Worm (Caenorhabditis elegans) whole organism, mixed stage, embryonic: ENCODE results near the gene sfxn-2.

Experiments
- M03D4.4 ChIP-seq: sonication (generic microtip); optimal IDR thresholded peaks from 2 replicates; lab custom pipeline; 2017; ENCODE audit warnings: mild to moderate bottlenecking, missing genetic modification characterization, missing compliant biosample characterization
- bed-3 ChIP-seq: fragments of 200-800 bp; sonication (Bioruptor generic); optimal IDR thresholded peaks from 3 replicates; lab custom pipeline; 2018; ENCODE audit warnings: mild to moderate bottlenecking, missing genetic modification characterization, moderate library complexity, missing compliant biosample characterization
- blmp-1 ChIP-seq: fragments of 150-350 bp; optimal IDR thresholded peaks from 2 replicates; lab custom pipeline; 2014; ENCODE audit warnings: missing biosample characterization, missing genetic modification characterization
- ceh-39 ChIP-seq: fragments of 150-350 bp; optimal IDR thresholded peaks from 2 replicates; lab custom pipeline; 2014; ENCODE audit warnings: missing biosample characterization, missing genetic modification characterization
- ceh-43 ChIP-seq: fragments of 200-800 bp; sonication (Bioruptor generic); optimal IDR thresholded peaks from 2 replicates; lab custom pipeline; 2018; ENCODE audit warnings: mild to moderate bottlenecking, missing genetic modification characterization, moderate library complexity, missing compliant biosample characterization
- ceh-83 ChIP-seq: fragments of 200-800 bp; sonication (Bioruptor generic); optimal IDR thresholded peaks from 2 replicates; lab custom pipeline; 2018; ENCODE audit warnings: mild to moderate bottlenecking, missing genetic modification characterization, missing compliant biosample characterization
- ces-1 ChIP-seq: fragments of 150-350 bp; optimal IDR thresholded peaks from 2 replicates; lab custom pipeline; 2014; ENCODE audit warnings: missing biosample characterization, missing genetic modification reagents, missing genetic modification characterization
- cnd-1 ChIP-seq: fragments of 200-800 bp; sonication (Bioruptor generic); optimal IDR thresholded peaks from 2 replicates; lab custom pipeline; 2018; ENCODE audit warnings: mild to moderate bottlenecking, missing genetic modification characterization, missing compliant biosample characterization
- drap-1 ChIP-seq: fragments of 200-800 bp; sonication (Bioruptor generic); optimal IDR thresholded peaks from 3 replicates; lab custom pipeline; 2018; ENCODE audit warnings: mild to moderate bottlenecking, missing genetic modification characterization, missing compliant biosample characterization
- elt-1 ChIP-seq: sonication (generic microtip); optimal IDR thresholded peaks from 2 replicates; lab custom pipeline; 2017; ENCODE audit warnings: missing genetic modification characterization, mild to moderate bottlenecking, missing compliant biosample characterization, antibody characterized with exemption, moderate library complexity, borderline replicate concordance; ENCODE audit not compliant: insufficient read depth
- elt-3 ChIP-seq: fragments of 150-350 bp; optimal IDR thresholded peaks from 2 replicates; lab custom pipeline; 2014; ENCODE audit warnings: missing biosample characterization, missing genetic modification characterization
- flh-1 ChIP-seq: fragments of 200-800 bp; sonication (Bioruptor generic); optimal IDR thresholded peaks from 2 replicates; lab custom pipeline; 2018; ENCODE audit warnings: mild to moderate bottlenecking, missing genetic modification characterization, moderate library complexity, missing compliant biosample characterization
- ham-2 ChIP-seq: fragments of 200-800 bp; sonication (Bioruptor generic); optimal IDR thresholded peaks from 2 replicates; lab custom pipeline; 2018; ENCODE audit warnings: mild to moderate bottlenecking, missing genetic modification characterization, missing compliant biosample characterization
- hlh-1 ChIP-seq: fragments of 150-350 bp; optimal IDR thresholded peaks from 2 replicates; lab custom pipeline; 2014; ENCODE audit warnings: missing biosample characterization, missing genetic modification reagents, missing genetic modification characterization
- lin-13 ChIP-seq: fragments of 150-350 bp; optimal IDR thresholded peaks from 2 replicates; lab custom pipeline; 2014; ENCODE audit warnings: missing biosample characterization, missing genetic modification characterization
- lin-32 ChIP-seq: fragments of 200-800 bp; sonication (Bioruptor generic); optimal IDR thresholded peaks from 2 replicates; lab custom pipeline; 2018; ENCODE audit warnings: mild to moderate bottlenecking, missing genetic modification characterization, missing compliant biosample characterization
- lsy-2 ChIP-seq: fragments of 150-350 bp; optimal IDR thresholded peaks from 2 replicates; lab custom pipeline; 2014; ENCODE audit warnings: missing biosample characterization, missing genetic modification characterization
- mab-5 ChIP-seq: fragments of 150-350 bp; optimal IDR thresholded peaks from 2 replicates; lab custom pipeline; 2014; ENCODE audit warnings: missing biosample characterization, missing genetic modification characterization
- mep-1 ChIP-seq: fragments of 150-350 bp; optimal IDR thresholded peaks from 2 replicates; lab custom pipeline; 2017; ENCODE audit warnings: missing biosample characterization, missing genetic modification reagents, missing genetic modification characterization, inconsistent platforms
- mls-2 ChIP-seq: sonication (generic microtip); optimal IDR thresholded peaks from 2 replicates; lab custom pipeline; 2016; ENCODE audit warnings: mild to moderate bottlenecking, missing genetic modification characterization, moderate library complexity, missing compliant biosample characterization
- nhr-28 ChIP-seq: fragments of 150-350 bp; optimal IDR thresholded peaks from 2 replicates; lab custom pipeline; 2014; ENCODE audit warnings: missing biosample characterization, missing genetic modification characterization
- nhr-76 ChIP-seq: sonication (generic microtip); optimal IDR thresholded peaks from 2 replicates; lab custom pipeline; 2017; ENCODE audit warnings: missing biosample characterization, missing genetic modification characterization
- pha-4 ChIP-seq: fragments of 150-350 bp; optimal IDR thresholded peaks from 2 replicates; lab custom pipeline; 2018; ENCODE audit warnings: missing biosample characterization, missing genetic modification reagents, missing genetic modification characterization
- sem-2 ChIP-seq: fragments of 200-800 bp; sonication (Bioruptor generic); optimal IDR thresholded peaks from 2 replicates; lab custom pipeline; 2018; ENCODE audit warnings: mild to moderate bottlenecking, missing genetic modification characterization, missing compliant biosample characterization
- snpc-4 ChIP-seq: fragments of 150-350 bp; optimal IDR thresholded peaks from 2 replicates; lab custom pipeline; 2014; ENCODE audit warnings: missing biosample characterization, missing genetic modification characterization
- sptf-1 ChIP-seq: sonication (generic microtip); optimal IDR thresholded peaks from 2 replicates; lab custom pipeline; 2017; ENCODE audit warnings: mild to moderate bottlenecking, missing genetic modification characterization, moderate library complexity, missing compliant biosample characterization
- unc-120 ChIP-seq: sonication (generic microtip); optimal IDR thresholded peaks from 2 replicates; lab custom pipeline; 2017; ENCODE audit warnings: missing genetic modification characterization, missing compliant biosample characterization; ENCODE audit not compliant: poor library complexity, severe bottlenecking
- zip-8 ChIP-seq: fragments of 150-350 bp; optimal IDR thresholded peaks from 2 replicates; lab custom pipeline; 2014; ENCODE audit warnings: missing biosample characterization, missing genetic modification characterization
- ztf-11 ChIP-seq: fragments of 150-350 bp; optimal IDR thresholded peaks from 2 replicates; lab custom pipeline; 2014; ENCODE audit warnings: missing biosample characterization, missing genetic modification characterization

sfxn-2 gene

DNA sequence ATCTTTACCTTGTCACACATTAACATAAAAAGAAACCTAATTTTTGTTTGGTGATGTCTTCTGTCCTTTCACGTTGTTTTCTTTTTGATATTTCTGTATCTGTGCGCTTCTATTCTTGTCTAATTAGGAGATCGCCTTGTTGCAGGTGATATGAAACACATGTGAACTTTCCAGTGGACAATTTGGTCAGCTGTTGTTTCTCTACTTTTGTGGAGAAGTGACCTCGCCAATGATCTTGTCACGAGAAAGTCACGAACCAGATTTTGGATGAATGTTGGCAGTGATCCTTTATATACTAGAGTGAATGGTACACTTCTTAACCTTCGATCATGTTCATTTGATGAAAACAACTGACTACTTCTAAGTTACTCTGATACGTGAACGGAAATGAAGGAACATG is 25.6 kb downstream of the sfxn-2 start:
- no peak for TF ChIP-seq lin-32
- no peak for TF ChIP-seq ceh-83 (GFP tag; lab: Kevin White, UChicago)
- TF ChIP-seq lsy-2 (tag; lab: Kevin White, UChicago) = no peak
- no peak for TF ChIP-seq mab-5 (tag; lab: Kevin White, UChicago)
- TF ChIP-seq cnd-1 (tag; lab: Kevin White, UChicago) = no peak
- TF ChIP-seq, all 35 proteins: peak for 0

DNA sequence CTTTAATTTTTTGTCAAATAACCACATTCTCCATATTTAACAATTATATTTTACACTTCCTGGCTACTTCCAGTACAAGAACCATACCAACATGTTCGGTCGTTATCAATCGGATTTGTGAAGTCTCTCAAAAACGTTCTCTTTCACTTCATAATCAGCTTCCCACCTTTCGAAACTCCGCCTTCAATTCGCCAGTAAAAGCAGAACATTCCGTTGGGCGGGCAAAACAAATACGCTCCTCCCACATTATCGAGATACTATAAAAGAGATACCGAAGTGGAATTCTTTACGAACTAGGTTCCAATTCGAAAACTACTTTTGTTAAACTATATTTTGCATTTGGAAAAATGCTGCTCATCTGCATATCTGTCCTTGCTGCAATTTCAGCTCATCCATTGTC is 27.7 kb downstream of the sfxn-2 start, which contains the start of gene zig-3:
TSS of gene zig-3 (plus strand) at position 301 of the 400 bp plus-strand sequence.
- no peak for TF ChIP-seq sptf-1 (tag; lab: Kevin White, UChicago)
- TF ChIP-seq hlh-1 (tag; lab: Kevin White, UChicago) = no peak
- no peak for TF ChIP-seq bed-3
- no peak for TF ChIP-seq blmp-1 (tag; lab: Kevin White, UChicago)
- no peak for TF ChIP-seq sem-2 (GFP tag; lab: Kevin White, UChicago)
- no peak for TF ChIP-seq zip-8 (tag; lab: Kevin White, UChicago)
- no peak for TF ChIP-seq lin-13
- no peak for TF ChIP-seq ceh-43 (GFP tag; lab: Kevin White, UChicago)
- no peak for TF ChIP-seq ztf-11 (tag; lab: Kevin White, UChicago)
- no peak for TF ChIP-seq drap-1 (GFP tag; lab: Kevin White, UChicago)
- no peak for TF ChIP-seq nhr-76 (tag; lab: Kevin White, UChicago)
- no peak for TF ChIP-seq mep-1
- TF ChIP-seq unc-120 (tag; lab: Kevin White, UChicago) = no peak
- no peak for TF ChIP-seq elt-1 (tag; lab: Kevin White, UChicago)
- TF ChIP-seq mls-2 (tag; lab: Kevin White, UChicago) = no peak
- TF ChIP-seq cnd-1 (tag; lab: Kevin White, UChicago) = no peak

DNA sequence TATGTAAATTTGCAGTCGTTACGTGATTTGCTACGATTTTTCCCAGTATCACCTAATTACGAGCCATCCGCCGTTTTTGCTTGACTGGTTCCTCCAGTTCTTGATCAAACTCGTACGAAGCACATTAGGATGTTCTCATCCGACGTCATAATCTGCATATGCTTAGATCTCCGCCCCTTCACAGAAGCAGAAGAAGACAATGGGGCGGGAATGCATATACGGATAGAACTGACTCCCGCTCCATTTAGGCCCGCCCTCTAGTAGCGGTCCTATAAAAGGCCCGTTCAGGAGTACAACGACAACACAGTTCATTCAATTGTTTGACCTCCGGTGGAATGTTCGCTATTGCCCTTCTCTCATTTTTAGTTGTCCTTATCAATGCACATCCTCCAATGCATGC is 33.0 kb downstream of the sfxn-2 start, which contains the start of gene zig-4:
TSS of gene zig-4 (plus strand) at position 301 of the 400 bp plus-strand sequence.
- TF ChIP-seq sptf-1 (tag; lab: Kevin White, UChicago) = no peak
- TF ChIP-seq ztf-11 (tag; lab: Kevin White, UChicago) = no peak
- no peak for TF ChIP-seq blmp-1 (tag; lab: Kevin White, UChicago)
- no peak for TF ChIP-seq pha-4 (tag; lab: Kevin White, UChicago)
- no peak for TF ChIP-seq hlh-1 (tag; lab: Kevin White, UChicago)
- no peak for TF ChIP-seq M03D4.4 (tag; lab: Kevin White, UChicago)
- TF ChIP-seq ces-1 (GFP tag; lab: Kevin White, UChicago) = no peak
- no peak for TF ChIP-seq flh-1 (GFP tag; lab: Kevin White, UChicago)
- TF ChIP-seq lin-13 = no peak
- no peak for TF ChIP-seq zip-8 (tag; lab: Kevin White, UChicago)
- TF ChIP-seq bed-3 = no peak
- TF ChIP-seq elt-3 (tag; lab: Kevin White, UChicago) = no peak
- no peak for TF ChIP-seq snpc-4 (tag; lab: Kevin White, UChicago)
- TF ChIP-seq mab-5 (tag; lab: Kevin White, UChicago) = no peak
- TF ChIP-seq cnd-1 (tag; lab: Kevin White, UChicago) = no peak

DNA sequence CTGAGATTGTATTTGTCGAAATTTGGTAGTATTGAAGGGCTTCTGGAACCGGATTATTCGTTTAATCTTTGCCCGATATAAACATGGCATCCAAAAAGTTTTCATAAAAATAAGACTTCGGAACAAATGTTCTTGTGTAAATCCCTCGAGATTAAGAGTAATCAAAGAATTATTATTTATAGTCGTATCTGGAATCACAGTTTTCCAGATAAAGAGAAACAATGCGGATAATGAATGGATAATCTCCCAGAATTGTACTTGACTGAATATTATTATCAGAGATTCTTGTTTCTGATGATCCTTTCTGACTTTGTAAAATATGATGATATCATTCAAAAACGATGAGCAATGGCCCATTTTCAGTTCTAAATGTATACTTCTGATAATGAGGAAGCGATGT is 37.0 kb downstream of the sfxn-2 start:
- no peak for TF ChIP-seq mab-5 (tag; lab: Kevin White, UChicago)
- no peak for TF ChIP-seq mep-1
- TF ChIP-seq ceh-39 = no peak
- TF ChIP-seq pha-4 (tag; lab: Kevin White, UChicago) = no peak
- no peak for TF ChIP-seq unc-120 (tag; lab: Kevin White, UChicago)
- no peak for TF ChIP-seq nhr-28 (tag; lab: Kevin White, UChicago)
- no peak for TF ChIP-seq snpc-4 (tag; lab: Kevin White, UChicago)
- TF ChIP-seq ham-2 (GFP tag; lab: Kevin White, UChicago) = no peak

DNA sequence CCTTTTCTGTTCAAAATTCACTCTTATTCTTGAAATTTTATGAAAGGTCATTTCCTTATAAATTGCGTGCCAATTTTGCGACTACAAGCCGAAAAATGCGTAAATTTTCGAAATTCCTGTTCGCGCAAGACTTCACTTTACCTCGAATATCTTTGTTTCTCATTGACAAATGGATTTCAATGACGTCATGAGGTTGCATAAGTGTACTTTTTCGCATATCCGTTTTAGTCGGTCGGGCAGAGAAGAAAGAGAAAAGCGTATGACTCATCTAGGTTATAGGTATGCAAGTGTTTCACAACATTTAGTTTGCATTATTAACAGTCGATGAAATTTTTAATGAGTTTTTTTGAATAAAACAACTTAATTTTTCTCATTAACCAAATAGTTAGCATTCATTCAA is 42.0 kb downstream of the sfxn-2 start:
- TF ChIP-seq nhr-76 (tag; lab: Kevin White, UChicago) (no peak), ces-1 (GFP tag; lab: Kevin White, UChicago) (no peak), zip-8 (tag; lab: Kevin White, UChicago) (no peak), ceh-39 (no peak), mls-2 (tag; lab: Kevin White, UChicago) (no peak), ham-2 (GFP tag; lab: Kevin White, UChicago) (no peak)
